Worm (Caenorhabditis elegans): ENCODE data around the gene Y105C5B.1413.
A peak's percentile ranks its signal among the peaks of the same experiment; 100 is the strongest.

Y105C5B.1413 gene

ce11 chrIV:16169443-16170105 is 14.8 kb downstream of the Y105C5B.1413 start (continued):
- TF ChIP-seq ceh-18 (tag; optimal IDR thresholded peaks at IDR 0.05), result peak; percentile 3
- no peak for TF ChIP-seq mec-3 (tag; optimal IDR thresholded peaks at IDR 0.05; ENCODE audit: borderline replicate concordance)
- TF ChIP-seq pros-1 (tag; optimal IDR thresholded peaks at IDR 0.05), result no peak
- peak; percentile 25 for TF ChIP-seq tbx-2 (tag; optimal IDR thresholded peaks at IDR 0.05)
- no peak for TF ChIP-seq hlh-8 (tag; optimal IDR thresholded peaks at IDR 0.05)
- peak; percentile 27 for TF ChIP-seq pha-2 (tag; optimal IDR thresholded peaks at IDR 0.05)
- TF ChIP-seq Y22D7AL.16 (tag; optimal IDR thresholded peaks at IDR 0.05), result no peak
- TF ChIP-seq nhr-232 (tag; optimal IDR thresholded peaks at IDR 0.05), result no peak
- TF ChIP-seq ceh-31 (tag; optimal IDR thresholded peaks at IDR 0.05), result no peak
- no peak for TF ChIP-seq gmeb-2 (tag; optimal IDR thresholded peaks at IDR 0.05)
- TF ChIP-seq pha-4 (tag; optimal IDR thresholded peaks at IDR 0.05), result no peak

ce11 chrIV:16168702-16169440 is 15.6 kb downstream of the Y105C5B.1413 start:
- TF ChIP-seq ceh-31 (tag; optimal IDR thresholded peaks at IDR 0.05) (no peak), ceh-6 (GFP tag; optimal IDR thresholded peaks at IDR 0.05) (peak; percentile 31)

- TF ChIP-seq tbx-7 (tag; optimal IDR thresholded peaks at IDR 0.05), result no peak
- TF ChIP-seq ceh-6 (GFP tag; optimal IDR thresholded peaks at IDR 0.05), result no peak
- no peak for TF ChIP-seq hlh-8 (tag; optimal IDR thresholded peaks at IDR 0.05)
These were observed 16.5 kb downstream of the Y105C5B.1413 start for ce11 chrIV:16167941-16168340.

ce11 chrIV:16147055-16147454 is 37.4 kb downstream of the Y105C5B.1413 start, which contains the start of gene Y105C5B.25:
TSS of gene Y105C5B.25 (minus strand) at chrIV:16147155.
- TF ChIP-seq ceh-30 (tag; optimal IDR thresholded peaks at IDR 0.05) (no peak), pat-9 (tag; optimal IDR thresholded peaks at IDR 0.05) (no peak), tbx-7 (tag; optimal IDR thresholded peaks at IDR 0.05) (no peak), unc-55 (GFP tag; optimal IDR thresholded peaks at IDR 0.05) (no peak), fkh-6 (tag; optimal IDR thresholded peaks at IDR 0.05) (no peak), hlh-15 (tag; optimal IDR thresholded peaks at IDR 0.05) (no peak), sox-4 (tag; optimal IDR thresholded peaks at IDR 0.05) (no peak), ceh-24 (tag; optimal IDR thresholded peaks at IDR 0.05) (no peak), ceh-9 (tag; optimal IDR thresholded peaks at IDR 0.05) (no peak), ttx-3 (tag; optimal IDR thresholded peaks at IDR 0.05) (no peak), K09A11.1 (tag; optimal IDR thresholded peaks at IDR 0.05; ENCODE audit: insufficient read depth) (no peak), pha-4 (tag; optimal IDR thresholded peaks at IDR 0.05) (no peak), lin-11 (tag; optimal IDR thresholded peaks at IDR 0.05) (no peak), sox-2 (GFP tag; IDR thresholded peaks at IDR 0.05) (no peak), K02D7.2 (tag; optimal IDR thresholded peaks at IDR 0.05) (no peak)

ce11 chrIV:16146063-16146462 is 38.4 kb downstream of the Y105C5B.1413 start:
- TF ChIP-seq elt-4 (tag; optimal IDR thresholded peaks at IDR 0.05) (no peak), Y22D7AL.16 (tag; optimal IDR thresholded peaks at IDR 0.05) (no peak), pax-1 (tag; optimal IDR thresholded peaks at IDR 0.05) (no peak), K09A11.1 (tag; optimal IDR thresholded peaks at IDR 0.05; ENCODE audit: insufficient read depth) (no peak), ceh-14 (tag; optimal IDR thresholded peaks at IDR 0.05) (no peak), hlh-30 (tag; optimal IDR thresholded peaks at IDR 0.05; ENCODE audit: insufficient read depth) (no peak), pag-3 (tag; optimal IDR thresholded peaks at IDR 0.05; ENCODE audit: borderline replicate concordance) (no peak), fax-1 (tag; optimal IDR thresholded peaks at IDR 0.05) (no peak), hlh-6 (tag; optimal IDR thresholded peaks at IDR 0.05) (no peak), npax-4 (tag; optimal IDR thresholded peaks at IDR 0.05) (no peak), C38D4.7 (GFP tag; optimal IDR thresholded peaks at IDR 0.05) (no peak), sox-2 (GFP tag; IDR thresholded peaks at IDR 0.05) (no peak), ceh-48 (tag; optimal IDR thresholded peaks at IDR 0.05) (no peak), ceh-2 (tag; optimal IDR thresholded peaks at IDR 0.05) (no peak), unc-42 (tag; optimal IDR thresholded peaks at IDR 0.05) (no peak)
